Fruit fly (Drosophila melanogaster): ENCODE results near the gene CG43208.

DNA sequence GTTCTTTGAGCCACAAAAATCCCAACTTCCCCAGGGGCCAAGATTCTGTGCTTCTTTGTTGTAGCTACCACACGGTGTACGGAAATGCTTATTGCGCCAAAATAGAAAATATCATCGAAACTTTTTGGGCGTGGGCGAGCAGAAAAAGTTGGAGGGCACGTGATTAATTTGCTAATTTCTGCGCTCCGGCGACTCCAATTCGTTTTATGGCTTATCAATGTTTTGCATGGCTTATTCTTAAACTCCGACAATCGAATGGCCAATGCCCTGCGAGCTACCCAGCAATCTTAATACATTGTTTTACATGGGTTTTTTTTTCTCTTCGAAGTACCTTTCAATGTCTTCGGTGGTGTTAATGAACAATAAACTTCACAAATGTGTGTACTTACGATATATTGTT, 27.8 kb upstream of the CG43208 start:
- TF ChIP-seq EcR (GFP tag; optimal IDR thresholded peaks at IDR 0.05) (no peak), CG17806 (tag; optimal IDR thresholded peaks at IDR 0.05) (no peak), CG12605 (GFP tag; IDR thresholded peaks at IDR 0.05) (no peak), CG9948 (tag; optimal IDR thresholded peaks at IDR 0.05) (no peak), CG13204 (GFP tag; optimal IDR thresholded peaks at IDR 0.05) (no peak), CG10348 (GFP tag; IDR thresholded peaks at IDR 0.05) (no peak), CG15710 (tag; optimal IDR thresholded peaks at IDR 0.05) (no peak), Ets98B (GFP tag; IDR thresholded peaks at IDR 0.05) (no peak), CG32121 (GFP tag; IDR thresholded peaks at IDR 0.05) (no peak), CG4496 (GFP tag; IDR thresholded peaks at IDR 0.05) (no peak), rn (GFP tag; IDR thresholded peaks at IDR 0.05) (no peak)

Measured in whole organism, pupa.